Worm (Caenorhabditis elegans) whole organism, young adult: ENCODE measurements around the gene ppk-2.
A peak's percentile ranks its signal among the peaks of the same experiment; 100 is the strongest.

Experiments used
- B0035.1 ChIP-seq: sonication (generic microtip); optimal IDR thresholded peaks from 2 replicates; lab custom pipeline; 2016; ENCODE audit warnings: missing genetic modification characterization, mild to moderate bottlenecking, missing compliant biosample characterization, missing genotype, missing genetic modification reagents
- B0261.1 ChIP-seq: sonication (generic microtip); optimal IDR thresholded peaks from 2 replicates; lab custom pipeline; 2016; ENCODE audit warnings: mild to moderate bottlenecking, missing genetic modification characterization, moderate library complexity, missing compliant biosample characterization
- C06A6.2 ChIP-seq: fragments of 200-800 bp; sonication (Bioruptor generic); conservative IDR thresholded peaks from 2 replicates; pipeline ENCODE4 v1.3.6; 2022; ENCODE audit warnings: missing genetic modification characterization, missing compliant biosample characterization
- F33H1.4 ChIP-seq: fragments of 200-800 bp; sonication (Bioruptor generic); IDR thresholded peaks from 2 replicates; pipeline ENCODE4 v1.3.6; 2022; ENCODE audit warnings: missing genetic modification reagents, missing genetic modification characterization, missing compliant biosample characterization
- F39B2.1 ChIP-seq: fragments of 200-800 bp; sonication (Bioruptor generic); IDR thresholded peaks from 2 replicates; pipeline ENCODE4 v1.3.6; 2022; ENCODE audit warnings: missing genetic modification reagents, missing genetic modification characterization, missing compliant biosample characterization
- Y53G8AR.9 ChIP-seq: fragments of 200-800 bp; sonication (Bioruptor generic); conservative IDR thresholded peaks from 2 replicates; pipeline ENCODE4 v1.3.6; 2022; ENCODE audit warnings: missing genetic modification reagents, missing genetic modification characterization, missing compliant biosample characterization
- Y95B8A.8 ChIP-seq: fragments of 200-800 bp; sonication (Bioruptor generic); IDR thresholded peaks from 2 replicates; pipeline ENCODE4 v1.3.6; 2022; ENCODE audit warnings: missing genetic modification reagents, missing genetic modification characterization, missing compliant biosample characterization
- aptf-3 ChIP-seq: fragments of 200-800 bp; sonication (Bioruptor generic); IDR thresholded peaks from 2 replicates; pipeline ENCODE4 v1.3.6; 2022; ENCODE audit warnings: missing genetic modification characterization, missing compliant biosample characterization
- attf-3 ChIP-seq: fragments of 200-800 bp; sonication (Bioruptor generic); conservative IDR thresholded peaks from 2 replicates; pipeline ENCODE4 v1.3.6; 2022; ENCODE audit warnings: missing genetic modification reagents, missing genetic modification characterization, missing compliant biosample characterization
- attf-5 ChIP-seq: fragments of 200-800 bp; sonication (Bioruptor generic); optimal IDR thresholded peaks from 2 replicates; lab custom pipeline; 2018; ENCODE audit warnings: mild to moderate bottlenecking, missing genetic modification characterization, missing compliant biosample characterization
- ceh-91 ChIP-seq: fragments of 200-800 bp; sonication (Bioruptor generic); IDR thresholded peaks from 2 replicates; pipeline ENCODE4 v1.3.6; 2022; ENCODE audit warnings: missing genetic modification reagents, missing genetic modification characterization, missing compliant biosample characterization
- dox-1 ChIP-seq: fragments of 200-800 bp; sonication (Bioruptor generic); IDR thresholded peaks from 2 replicates; pipeline ENCODE4 v1.3.6; 2022; ENCODE audit warnings: missing genetic modification reagents, missing genetic modification characterization, missing compliant biosample characterization
- dpff-1 ChIP-seq: sonication (generic microtip); optimal IDR thresholded peaks from 2 replicates; lab custom pipeline; 2017; ENCODE audit warnings: mild to moderate bottlenecking, missing genetic modification characterization, missing compliant biosample characterization
- efl-1 ChIP-seq: fragments of 150-350 bp; optimal IDR thresholded peaks from 2 replicates; lab custom pipeline; 2014; ENCODE audit warnings: missing biosample characterization, missing genetic modification reagents, missing genetic modification characterization
- egrh-3 ChIP-seq: fragments of 200-800 bp; sonication (Bioruptor generic); IDR thresholded peaks from 2 replicates; pipeline ENCODE4 v1.3.6; 2022; ENCODE audit warnings: missing genetic modification reagents, missing genetic modification characterization, missing compliant biosample characterization
- hmg-1.2 ChIP-seq: fragments of 200-800 bp; sonication (Bioruptor generic); IDR thresholded peaks from 2 replicates; pipeline ENCODE4 v1.3.6; 2022; ENCODE audit warnings: missing genetic modification reagents, missing genetic modification characterization, missing compliant biosample characterization
- hsf-1 ChIP-seq: fragments of 200-800 bp; sonication (Bioruptor generic); IDR thresholded peaks from 2 replicates; pipeline ENCODE4 v1.3.6; 2022; ENCODE audit warnings: missing genetic modification reagents, missing genetic modification characterization, missing compliant biosample characterization
- let-607 ChIP-seq, 2 experiments: fragments of 200-800 bp in 1 of 2; sonication (Bioruptor generic) in 1 of 2; sonication (generic microtip) in 1 of 2; optimal IDR thresholded peaks; 2 replicates each; lab custom pipeline; 2016 to 2018; ENCODE audit warnings: mild to moderate bottlenecking in 2 of 2, missing compliant biosample characterization in 2 of 2, missing genetic modification characterization in 2 of 2, moderate library complexity in 2 of 2, missing genotype in 1 of 2
- lin-26 ChIP-seq: fragments of 200-800 bp; sonication (Bioruptor generic); IDR thresholded peaks from 2 replicates; pipeline ENCODE4 v1.3.6; 2022; ENCODE audit warnings: missing genetic modification reagents, missing genetic modification characterization, missing compliant biosample characterization
- lin-40 ChIP-seq: sonication (generic microtip); optimal IDR thresholded peaks from 2 replicates; lab custom pipeline; 2016; ENCODE audit warnings: missing genetic modification characterization, mild to moderate bottlenecking, missing compliant biosample characterization, missing genotype, missing genetic modification reagents
- madf-10 ChIP-seq: sonication (generic microtip); optimal IDR thresholded peaks from 2 replicates; lab custom pipeline; 2016; ENCODE audit warnings: mild to moderate bottlenecking, missing genetic modification characterization, missing compliant biosample characterization
- mcd-1 ChIP-seq: fragments of 200-800 bp; sonication (Bioruptor generic); IDR thresholded peaks from 2 replicates; pipeline ENCODE4 v1.3.6; 2022; ENCODE audit warnings: missing genetic modification reagents, missing genetic modification characterization, missing compliant biosample characterization
- nhr-27 ChIP-seq: fragments of 200-800 bp; sonication (Bioruptor generic); optimal IDR thresholded peaks from 2 replicates; lab custom pipeline; 2018; ENCODE audit warnings: mild to moderate bottlenecking, missing genetic modification characterization, moderate library complexity, missing compliant biosample characterization
- nhr-80 ChIP-seq: sonication (generic microtip); optimal IDR thresholded peaks from 2 replicates; lab custom pipeline; 2016; ENCODE audit warnings: missing genetic modification characterization, missing compliant biosample characterization
- repo-1 ChIP-seq: sonication (generic microtip); optimal IDR thresholded peaks from 2 replicates; lab custom pipeline; 2017; ENCODE audit warnings: mild to moderate bottlenecking, missing genetic modification characterization, missing compliant biosample characterization
- rpc-1 ChIP-seq, 2 experiments: fragments of 150-350 bp in 1 of 2; sonication (generic microtip) in 1 of 2; optimal IDR thresholded peaks; 2 replicates each; lab custom pipeline; 2014 to 2018; ENCODE audit warnings: missing biosample characterization in 1 of 2, missing genetic modification characterization in 1 of 2, missing genetic modification reagents in 1 of 2, missing genotype in 1 of 2
- sptf-2 ChIP-seq: fragments of 200-800 bp; sonication (Bioruptor generic); optimal IDR thresholded peaks from 2 replicates; lab custom pipeline; 2018; ENCODE audit warnings: mild to moderate bottlenecking, missing genetic modification characterization, missing compliant biosample characterization
- tbp1 ChIP-seq: fragments of 200-800 bp; sonication (Bioruptor generic); optimal IDR thresholded peaks from 2 replicates; lab custom pipeline; 2018; ENCODE audit warnings: mild to moderate bottlenecking, missing genetic modification characterization, missing compliant biosample characterization
- unc-62 ChIP-seq: fragments of 150-350 bp; optimal IDR thresholded peaks from 2 replicates; lab custom pipeline; 2014; ENCODE audit warnings: missing biosample characterization, missing genetic modification reagents, missing genetic modification characterization
- ztf-18 ChIP-seq: sonication (generic microtip); optimal IDR thresholded peaks from 2 replicates; lab custom pipeline; 2016; ENCODE audit warnings: missing genotype, mild to moderate bottlenecking, missing genetic modification characterization, missing compliant biosample characterization

ppk-2 gene

ce11 chrIII:2117541-2117940, 15.4 kb downstream of the ppk-2 start, which contains the start of gene Y48G9A.6:
TSS of gene Y48G9A.6 (plus strand) at chrIII:2117841.
- TF ChIP-seq C06A6.2 (GFP tag; lab: Robert Waterston, UW) (no peak), F33H1.4 (GFP tag; lab: Robert Waterston, UW) (no peak), Y95B8A.8 (GFP tag; lab: Robert Waterston, UW) (no peak), sptf-2 (GFP tag; lab: Kevin White, UChicago) (no peak), dox-1 (GFP tag; lab: Robert Waterston, UW) (no peak)

- TF ChIP-seq madf-10 (tag; lab: Kevin White, UChicago) (no peak), nhr-80 (tag; lab: Kevin White, UChicago) (peak; percentile 56)
Measured at ce11 chrIII:2123673-2124187, 21.6 kb downstream of the ppk-2 start, which contains the start of gene frl-1. TSS of gene frl-1 (plus strand) at chrIII:2124137.

ce11 chrIII:2125936-2126335, 23.8 kb downstream of the ppk-2 start:
- TF ChIP-seq efl-1 (GFP tag; lab: Kevin White, UChicago) (no peak), lin-40 (tag; lab: Kevin White, UChicago) (no peak), hmg-1.2 (GFP tag; lab: Robert Waterston, UW) (peak; percentile 75), hsf-1 (GFP tag; lab: Robert Waterston, UW) (no peak)

ce11 chrIII:2129377-2129776, 27.3 kb downstream of the ppk-2 start:
- TF ChIP-seq nhr-80 (tag; lab: Kevin White, UChicago): no peak
- TF ChIP-seq unc-62: no peak
- TF ChIP-seq F39B2.1 (GFP tag; lab: Robert Waterston, UW): no peak
- no peak for TF ChIP-seq rpc-1 (optimal IDR thresholded peaks at IDR 0.05; lab: Kevin White, UChicago)
- peak; percentile 63 for TF ChIP-seq rpc-1 (tag; optimal IDR thresholded peaks at IDR 0.05; lab: Kevin White, UChicago)
- TF ChIP-seq tbp1 (GFP tag; lab: Kevin White, UChicago): peak; percentile 72
- no peak for TF ChIP-seq C06A6.2 (GFP tag; lab: Robert Waterston, UW)
- no peak for TF ChIP-seq ceh-91 (GFP tag; lab: Robert Waterston, UW)
- TF ChIP-seq nhr-27 (tag; lab: Kevin White, UChicago): no peak
- no peak for TF ChIP-seq ztf-18
- no peak for TF ChIP-seq aptf-3 (GFP tag; lab: Robert Waterston, UW)
- peak; percentile 45 for TF ChIP-seq B0261.1
- TF ChIP-seq repo-1 (tag; lab: Kevin White, UChicago): no peak
- TF ChIP-seq egrh-3 (GFP tag; lab: Robert Waterston, UW): no peak
- TF ChIP-seq B0035.1 (tag; lab: Kevin White, UChicago): no peak
- no peak for TF ChIP-seq mcd-1

ce11 chrIII:2129991-2130390, 27.9 kb downstream of the ppk-2 start:
- TF ChIP-seq rpc-1 (optimal IDR thresholded peaks at IDR 0.05; lab: Kevin White, UChicago) (no peak), rpc-1 (tag; optimal IDR thresholded peaks at IDR 0.05; lab: Kevin White, UChicago) (no peak), hmg-1.2 (GFP tag; lab: Robert Waterston, UW) (peak; percentile 73; the same call in 1 of the 2 replicates), lin-26 (no peak)
- TF ChIP-seq, all 124 proteins: peak for 1

ce11 chrIII:2132059-2132458, 30.0 kb downstream of the ppk-2 start:
- TF ChIP-seq attf-5 (GFP tag; lab: Kevin White, UChicago): no peak
- no peak for TF ChIP-seq Y53G8AR.9 (GFP tag; lab: Robert Waterston, UW)
- TF ChIP-seq dpff-1 (tag; lab: Kevin White, UChicago): no peak
- no peak for TF ChIP-seq attf-3
- no peak for TF ChIP-seq let-607 (tag; optimal IDR thresholded peaks at IDR 0.05; lab: Kevin White, UChicago)
- TF ChIP-seq nhr-27 (tag; lab: Kevin White, UChicago): no peak
- peak; percentile 64; the same call in 1 of the 2 replicates for TF ChIP-seq hmg-1.2 (GFP tag; lab: Robert Waterston, UW)
- TF ChIP-seq unc-62: no peak
